Worm (Caenorhabditis elegans) whole organism, L3 larva: ENCODE data around the gene C27D6.11.
"Not testable (repeated sequence)": the region's sequence is repeated elsewhere in the genome, so short reads cannot be mapped to it uniquely, and the experiment has no call there.

Experiments
- R02D3.7 ChIP-seq: fragments of 150-350 bp; optimal IDR thresholded peaks from 2 replicates; lab custom pipeline; 2014; ENCODE audit warnings: missing biosample characterization, missing genetic modification characterization
- ceh-82 ChIP-seq: fragments of 150-350 bp; optimal IDR thresholded peaks from 2 replicates; lab custom pipeline; 2014; ENCODE audit warnings: missing biosample characterization, missing genetic modification characterization
- ceh-9 ChIP-seq: sonication (generic microtip); optimal IDR thresholded peaks from 2 replicates; lab custom pipeline; 2018; ENCODE audit warnings: missing biosample characterization, missing genetic modification characterization
- daf-12 ChIP-seq: fragments of 150-350 bp; optimal IDR thresholded peaks from 2 replicates; lab custom pipeline; 2014; ENCODE audit warnings: missing biosample characterization, missing genetic modification reagents, missing genetic modification characterization
- egl-27 ChIP-seq: sonication (generic microtip); optimal IDR thresholded peaks from 4 replicates; lab custom pipeline; 2017; ENCODE audit warnings: missing biosample characterization, missing genetic modification reagents, missing genetic modification characterization
- egl-5 ChIP-seq: fragments of 150-350 bp; optimal IDR thresholded peaks from 2 replicates; lab custom pipeline; 2017; ENCODE audit warnings: missing biosample characterization, missing genetic modification reagents, missing genetic modification characterization, inconsistent platforms
- elt-2 ChIP-seq: sonication (generic microtip); optimal IDR thresholded peaks from 2 replicates; lab custom pipeline; 2016; ENCODE audit warnings: missing genetic modification reagents, mild to moderate bottlenecking, missing genetic modification characterization, missing compliant biosample characterization
- elt-3 ChIP-seq, 3 experiments: fragments of 150-350 bp in 1 of 3; sonication (generic microtip) in 2 of 3; optimal IDR thresholded peaks; 2 replicates in 2 of 3; 4 replicates in 1 of 3; lab custom pipeline; 2014 to 2017; ENCODE audit warnings: missing biosample characterization in 3 of 3, missing genetic modification characterization in 3 of 3
- eor-1 ChIP-seq, 2 experiments: fragments of 150-350 bp; optimal IDR thresholded peaks; 2 replicates each; lab custom pipeline; 2014 to 2018; ENCODE audit warnings: missing biosample characterization in 2 of 2, missing genetic modification characterization in 2 of 2
- fkh-10 ChIP-seq: sonication (generic microtip); optimal IDR thresholded peaks from 2 replicates; lab custom pipeline; 2017; ENCODE audit warnings: missing biosample characterization, missing genetic modification reagents, missing genetic modification characterization
- fkh-2 ChIP-seq: fragments of 150-350 bp; optimal IDR thresholded peaks from 2 replicates; lab custom pipeline; 2014; ENCODE audit warnings: missing biosample characterization, missing genetic modification reagents, missing genetic modification characterization
- fos-1 ChIP-seq: fragments of 150-350 bp; optimal IDR thresholded peaks from 2 replicates; lab custom pipeline; 2014; ENCODE audit warnings: missing biosample characterization, missing genetic modification characterization
- hmg-11 ChIP-seq: sonication (generic microtip); optimal IDR thresholded peaks from 2 replicates; lab custom pipeline; 2016; ENCODE audit warnings: missing genetic modification characterization, missing compliant biosample characterization
- jun-1 ChIP-seq: fragments of 150-350 bp; optimal IDR thresholded peaks from 2 replicates; lab custom pipeline; 2014; ENCODE audit warnings: missing biosample characterization, missing genetic modification reagents, missing genetic modification characterization
- lsy-12 ChIP-seq: sonication (generic microtip); optimal IDR thresholded peaks from 2 replicates; lab custom pipeline; 2016; ENCODE audit warnings: mild to moderate bottlenecking, missing genetic modification characterization, missing compliant biosample characterization
- mdl-1 ChIP-seq: fragments of 150-350 bp; optimal IDR thresholded peaks from 2 replicates; lab custom pipeline; 2014; ENCODE audit warnings: missing biosample characterization, missing genetic modification characterization
- nfya-1 ChIP-seq: sonication (generic microtip); optimal IDR thresholded peaks from 2 replicates; lab custom pipeline; 2017; ENCODE audit warnings: missing genetic modification characterization, mild to moderate bottlenecking, missing compliant biosample characterization, antibody characterized with exemption, moderate library complexity; ENCODE audit not compliant: insufficient read depth
- nhr-11 ChIP-seq: fragments of 150-350 bp; optimal IDR thresholded peaks from 2 replicates; lab custom pipeline; 2014; ENCODE audit warnings: missing biosample characterization, missing genetic modification characterization
- nhr-12 ChIP-seq: fragments of 150-350 bp; optimal IDR thresholded peaks from 2 replicates; lab custom pipeline; 2014; ENCODE audit warnings: missing biosample characterization, missing genetic modification characterization
- nhr-23 ChIP-seq: fragments of 150-350 bp; optimal IDR thresholded peaks from 2 replicates; lab custom pipeline; 2014; ENCODE audit warnings: missing biosample characterization, missing genetic modification reagents, missing genetic modification characterization
- nhr-237 ChIP-seq: fragments of 150-350 bp; optimal IDR thresholded peaks from 2 replicates; lab custom pipeline; 2014; ENCODE audit warnings: missing biosample characterization, missing genetic modification characterization
- nhr-25 ChIP-seq: sonication (generic microtip); optimal IDR thresholded peaks from 2 replicates; lab custom pipeline; 2017; ENCODE audit warnings: missing biosample characterization, missing genetic modification characterization
- nhr-28 ChIP-seq: fragments of 150-350 bp; optimal IDR thresholded peaks from 2 replicates; lab custom pipeline; 2014; ENCODE audit warnings: missing biosample characterization, missing genetic modification characterization
- nhr-67 ChIP-seq: fragments of 150-350 bp; optimal IDR thresholded peaks from 2 replicates; lab custom pipeline; 2014; ENCODE audit warnings: missing biosample characterization, missing genetic modification characterization
- nhr-76 ChIP-seq: fragments of 150-350 bp; sonication (generic microtip); optimal IDR thresholded peaks from 5 replicates; lab custom pipeline; 2014; ENCODE audit warnings: missing biosample characterization, missing genetic modification characterization
- nhr-77 ChIP-seq: fragments of 150-350 bp; optimal IDR thresholded peaks from 2 replicates; lab custom pipeline; 2014; ENCODE audit warnings: missing biosample characterization, missing genetic modification characterization
- pqm-1 ChIP-seq: fragments of 150-350 bp; optimal IDR thresholded peaks from 2 replicates; lab custom pipeline; 2017; ENCODE audit warnings: missing biosample characterization, missing genetic modification characterization, inconsistent platforms
- sea-2 ChIP-seq: fragments of 150-350 bp; sonication (generic microtip); optimal IDR thresholded peaks from 4 replicates; lab custom pipeline; 2014; ENCODE audit warnings: missing biosample characterization, missing genetic modification reagents, missing genetic modification characterization
- skn-1 ChIP-seq: fragments of 150-350 bp; optimal IDR thresholded peaks from 2 replicates; lab custom pipeline; 2014; ENCODE audit warnings: missing biosample characterization, missing genetic modification characterization
- unc-39 ChIP-seq: sonication (generic microtip); optimal IDR thresholded peaks from 4 replicates; lab custom pipeline; 2017; ENCODE audit warnings: missing biosample characterization, missing genetic modification characterization
- unc-62 ChIP-seq: fragments of 150-350 bp; sonication (generic microtip); optimal IDR thresholded peaks from 4 replicates; lab custom pipeline; 2014; ENCODE audit warnings: missing biosample characterization, missing genetic modification reagents, missing genetic modification characterization
- ztf-11 ChIP-seq: fragments of 150-350 bp; optimal IDR thresholded peaks from 2 replicates; lab custom pipeline; 2014; ENCODE audit warnings: missing biosample characterization, missing genetic modification characterization
- ztf-4 ChIP-seq: fragments of 150-350 bp; optimal IDR thresholded peaks from 2 replicates; lab custom pipeline; 2014; ENCODE audit warnings: missing biosample characterization, missing genetic modification characterization

C27D6.11 gene

ce11 chrII:5171610-5172009 is 10.6 kb upstream of the C27D6.11 start, which contains the start of gene C27D6.15:
Gene C27D6.15, plus strand, starts transcription at chrII:5171910.
- TF ChIP-seq ztf-11 (tag; lab: Kevin White, UChicago), result no peak
- TF ChIP-seq lsy-12 (tag; lab: Kevin White, UChicago), result no peak
- TF ChIP-seq fkh-10, result no peak
- no peak for TF ChIP-seq ztf-4 (tag; lab: Kevin White, UChicago)
- no peak for TF ChIP-seq daf-12
- TF ChIP-seq sea-2 (GFP tag; lab: Kevin White, UChicago), result no peak
- TF ChIP-seq eor-1 (tag; optimal IDR thresholded peaks at IDR 0.05; lab: Kevin White, UChicago), result no peak

DNA sequence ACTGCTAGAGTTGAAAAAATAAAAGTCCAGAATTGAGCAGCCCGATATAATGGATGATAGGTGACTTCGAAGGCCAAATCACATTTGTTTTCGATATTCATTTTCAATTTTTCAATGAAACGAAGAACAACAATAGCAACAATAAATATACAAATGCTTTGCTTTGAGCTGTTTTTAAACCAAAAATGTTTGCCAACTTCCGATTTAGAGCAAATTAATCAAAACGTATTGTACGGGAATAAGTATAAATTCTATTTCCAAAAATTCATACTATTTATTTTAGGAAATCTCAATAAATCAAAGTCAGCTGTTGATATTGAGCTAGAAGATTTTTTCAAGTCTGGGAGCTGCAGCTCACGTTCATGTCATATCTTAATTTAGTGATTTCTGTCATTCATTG is 9.9 kb upstream of the C27D6.11 start, which contains the start of gene srb-1:
Gene srb-1, minus strand, starts transcription at position 101 of the 400 bp plus-strand sequence.
- TF ChIP-seq eor-1 (tag; optimal IDR thresholded peaks at IDR 0.05; lab: Kevin White, UChicago) (no peak), fkh-2 (tag; lab: Kevin White, UChicago) (no peak), mdl-1 (tag; lab: Kevin White, UChicago) (no peak), sea-2 (GFP tag; lab: Kevin White, UChicago) (no peak)

DNA sequence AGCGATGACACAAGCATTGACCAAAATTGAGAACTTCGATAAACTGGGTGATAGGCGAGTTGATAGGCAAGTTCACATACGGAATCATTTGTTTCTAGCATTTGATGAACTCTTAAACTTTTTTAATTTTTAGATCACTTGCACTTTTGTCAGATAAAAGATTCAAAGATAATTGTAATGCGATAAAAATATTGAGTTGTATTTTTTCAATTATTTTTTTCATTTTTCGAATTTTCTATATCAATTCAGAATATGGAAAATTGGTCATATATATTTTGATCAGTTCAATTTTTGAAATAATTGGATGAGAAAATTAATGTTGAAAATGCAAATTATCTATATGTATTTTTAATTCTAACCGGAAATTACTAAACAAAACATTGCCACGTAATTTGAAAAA is 5.7 kb upstream of the C27D6.11 start, which contains the start of gene srb-3:
Gene srb-3, minus strand, starts transcription at position 101 of the 400 bp plus-strand sequence.
- TF ChIP-seq nhr-67 (tag; lab: Kevin White, UChicago), result no peak
- TF ChIP-seq skn-1 (tag; lab: Kevin White, UChicago), result no peak
- TF ChIP-seq nhr-28 (tag; lab: Kevin White, UChicago), result no peak
- TF ChIP-seq daf-12, result no peak
- no peak for TF ChIP-seq nhr-237 (tag; lab: Kevin White, UChicago)
- no peak for TF ChIP-seq fkh-10
- no peak for TF ChIP-seq egl-5
- no peak for TF ChIP-seq pqm-1 (tag; lab: Kevin White, UChicago)

ce11 chrII:5163283-5163682 is 2.3 kb upstream of the C27D6.11 start, which contains the start of gene srb-5:
Gene srb-5, minus strand, starts transcription at chrII:5163383.
- TF ChIP-seq daf-12 (no peak), pqm-1 (tag; lab: Kevin White, UChicago) (no peak), nfya-1 (tag; lab: Kevin White, UChicago) (no peak), ceh-9 (no peak), unc-62 (no peak), skn-1 (tag; lab: Kevin White, UChicago) (no peak), eor-1 (tag; optimal IDR thresholded peaks at IDR 0.05; lab: Kevin White, UChicago) (no peak), nhr-67 (tag; lab: Kevin White, UChicago) (no peak), nhr-12 (tag; lab: Kevin White, UChicago) (no peak), nhr-77 (tag; lab: Kevin White, UChicago) (no peak), R02D3.7 (tag; lab: Kevin White, UChicago) (no peak)

DNA sequence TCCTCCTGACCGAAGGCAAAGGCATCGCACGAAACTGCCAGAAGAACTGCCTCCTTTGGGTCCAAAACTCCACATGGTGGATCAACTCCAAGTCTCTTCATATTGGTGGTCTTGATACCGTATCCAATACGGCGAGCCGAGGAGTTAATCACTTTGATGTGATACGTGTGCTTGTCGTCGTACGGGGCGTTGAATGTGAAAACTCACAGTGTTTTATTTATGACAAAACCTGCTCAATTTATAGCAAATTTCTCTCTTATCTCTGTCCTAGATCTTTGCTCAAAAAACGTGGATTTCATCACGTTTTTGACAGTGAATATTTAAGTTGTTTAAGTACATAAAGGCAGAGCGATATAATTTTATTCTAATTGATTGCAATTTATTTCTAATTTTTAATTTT is 2.2 kb downstream of the C27D6.11 start, which contains the start of gene F58A6.9:
Gene F58A6.9, minus strand, starts transcription at position 101 of the 400 bp plus-strand sequence.
- not testable (repeated sequence) for TF ChIP-seq hmg-11, jun-1, elt-2 (tag; lab: Kevin White, UChicago)

DNA sequence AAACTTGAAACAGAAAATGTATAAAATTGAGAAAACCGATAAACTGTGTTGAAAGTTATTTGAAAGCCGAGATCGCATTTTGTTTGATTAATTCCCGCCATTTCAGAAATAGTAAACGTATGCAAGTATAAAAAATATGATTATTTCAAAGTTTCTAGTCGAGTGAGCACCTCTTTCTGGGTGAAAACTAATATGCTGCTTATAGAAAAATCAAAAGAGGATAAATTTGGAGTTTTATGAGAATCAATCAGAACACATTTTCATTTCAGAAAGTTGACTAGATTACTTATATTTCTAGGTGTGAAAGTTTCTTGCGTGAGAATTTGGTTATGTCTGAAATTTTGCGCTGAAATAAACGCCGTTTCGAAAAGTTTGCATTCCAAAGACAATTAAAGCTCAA is 3.5 kb downstream of the C27D6.11 start, which contains the start of gene srb-13:
Gene srb-13, minus strand, starts transcription at position 101 of the 400 bp plus-strand sequence.
- TF ChIP-seq jun-1 (tag; lab: Kevin White, UChicago), result no peak
- no peak for TF ChIP-seq lsy-12 (tag; lab: Kevin White, UChicago)
- no peak for TF ChIP-seq nhr-25 (tag; lab: Kevin White, UChicago)
- no peak for TF ChIP-seq elt-3 (tag; optimal IDR thresholded peaks at IDR 0.05; lab: Kevin White, UChicago)
- no peak for TF ChIP-seq ceh-9
- no peak for TF ChIP-seq egl-27 (tag; lab: Kevin White, UChicago)
- no peak for TF ChIP-seq hmg-11 (tag; lab: Kevin White, UChicago)
- no peak for TF ChIP-seq elt-2 (tag; lab: Kevin White, UChicago)
- no peak for TF ChIP-seq nhr-23 (tag; lab: Kevin White, UChicago)
- no peak for TF ChIP-seq fos-1
- TF ChIP-seq egl-5, result no peak
- TF ChIP-seq nhr-11, result no peak
- TF ChIP-seq unc-39 (tag; lab: Kevin White, UChicago), result no peak
- no peak for TF ChIP-seq ztf-4 (tag; lab: Kevin White, UChicago)
- TF ChIP-seq nhr-76, result no peak
- TF ChIP-seq ceh-82 (tag; lab: Kevin White, UChicago), result no peak
- no peak for TF ChIP-seq nhr-237 (tag; lab: Kevin White, UChicago)
- TF ChIP-seq, all 47 proteins: peak for 0
